Worm (Caenorhabditis elegans) whole organism, young adult: ENCODE measurements around the gene egl-46.

ENCODE experiments used
- F22D6.2 ChIP-seq: sonication (generic microtip); optimal IDR thresholded peaks from 2 replicates; lab custom pipeline; 2016; ENCODE audit warnings: mild to moderate bottlenecking, missing genetic modification characterization, missing compliant biosample characterization
- F37B4.10 ChIP-seq: fragments of 200-800 bp; sonication (Bioruptor generic); IDR thresholded peaks from 2 replicates; pipeline ENCODE4 v1.3.6; 2022; ENCODE audit warnings: missing genetic modification characterization, missing compliant biosample characterization
- T07F8.4 ChIP-seq: sonication (generic microtip); optimal IDR thresholded peaks from 2 replicates; lab custom pipeline; 2016; ENCODE audit warnings: mild to moderate bottlenecking, missing genetic modification characterization, moderate library complexity, missing compliant biosample characterization
- T26A5.8 ChIP-seq: sonication (generic microtip); optimal IDR thresholded peaks from 2 replicates; lab custom pipeline; 2016; ENCODE audit warnings: missing genetic modification characterization, missing compliant biosample characterization
- ama-1 ChIP-seq, 3 experiments: fragments of 150-350 bp in 1 of 3; sonication (generic microtip) in 2 of 3; optimal IDR thresholded peaks; 2 replicates each; lab custom pipeline; 2014 to 2018; ENCODE audit warnings: missing biosample characterization in 2 of 3, missing genetic modification characterization in 2 of 3, missing genetic modification reagents in 2 of 3
- bed-1 ChIP-seq: fragments of 200-800 bp; sonication (Bioruptor generic); IDR thresholded peaks from 2 replicates; pipeline ENCODE4 v1.3.6; 2022; ENCODE audit warnings: missing genetic modification reagents, missing genetic modification characterization, missing compliant biosample characterization
- cebp-1 ChIP-seq, 2 experiments: fragments of 200-800 bp in 1 of 2; sonication (Bioruptor generic) in 1 of 2; sonication (generic microtip) in 1 of 2; IDR thresholded peaks in 1 of 2; optimal IDR thresholded peaks in 1 of 2; 2 replicates each; pipeline versions ENCODE4 v1.3.6 to Lab custom; 2017 to 2022; ENCODE audit warnings: missing compliant biosample characterization in 2 of 2, missing genetic modification characterization in 2 of 2, mild to moderate bottlenecking in 1 of 2, missing genetic modification reagents in 1 of 2, moderate library complexity in 1 of 2
- lsl-1 ChIP-seq: fragments of 200-800 bp; sonication (Bioruptor generic); optimal IDR thresholded peaks from 2 replicates; lab custom pipeline; 2018; ENCODE audit warnings: mild to moderate bottlenecking, missing genetic modification characterization, moderate library complexity, missing compliant biosample characterization
- madf-10 ChIP-seq: sonication (generic microtip); optimal IDR thresholded peaks from 2 replicates; lab custom pipeline; 2016; ENCODE audit warnings: mild to moderate bottlenecking, missing genetic modification characterization, missing compliant biosample characterization
- madf-8 ChIP-seq: fragments of 200-800 bp; sonication (Bioruptor generic); conservative IDR thresholded peaks from 2 replicates; pipeline ENCODE4 v1.3.6; 2022; ENCODE audit warnings: missing genetic modification reagents, missing genetic modification characterization, missing compliant biosample characterization
- rcor-1 ChIP-seq: fragments of 200-800 bp; sonication (Bioruptor generic); IDR thresholded peaks from 2 replicates; pipeline ENCODE4 v1.3.6; 2022; ENCODE audit warnings: missing genetic modification reagents, missing genetic modification characterization, missing compliant biosample characterization
- sea-2 ChIP-seq: fragments of 200-800 bp; sonication (Bioruptor generic); IDR thresholded peaks from 2 replicates; pipeline ENCODE4 v1.3.6; 2022; ENCODE audit warnings: missing genetic modification characterization, missing compliant biosample characterization
- snpc-4 ChIP-seq, 5 experiments: fragments of 150-350 bp in 1 of 5; sonication (generic microtip) in 4 of 5; optimal IDR thresholded peaks; 2 replicates each; lab custom pipeline; 2014 to 2018; ENCODE audit warnings: missing genetic modification characterization in 5 of 5, missing biosample characterization in 3 of 5, antibody characterized with exemption in 2 of 5, mild to moderate bottlenecking in 2 of 5, missing compliant biosample characterization in 2 of 5, missing genotype in 2 of 5, moderate library complexity in 2 of 5, missing genetic modification reagents in 1 of 5
- sptf-2 ChIP-seq: fragments of 200-800 bp; sonication (Bioruptor generic); optimal IDR thresholded peaks from 2 replicates; lab custom pipeline; 2018; ENCODE audit warnings: mild to moderate bottlenecking, missing genetic modification characterization, missing compliant biosample characterization

ce11 chrV:6690075-6690474 lies 8.7 kb upstream of the egl-46 start:
- TF ChIP-seq snpc-4 (GFP tag; optimal IDR thresholded peaks at IDR 0.05; lab: Kevin White, UChicago) = no peak
- no peak for TF ChIP-seq snpc-4 (tag; optimal IDR thresholded peaks at IDR 0.05; lab: Kevin White, UChicago)
- TF ChIP-seq F22D6.2 (tag; lab: Kevin White, UChicago) = no peak
- no peak for TF ChIP-seq T07F8.4
- no peak for TF ChIP-seq rcor-1 (GFP tag; lab: Robert Waterston, UW)
- no peak for TF ChIP-seq ama-1 (optimal IDR thresholded peaks at IDR 0.05; lab: Kevin White, UChicago)
- no peak for TF ChIP-seq ama-1 (GFP tag; optimal IDR thresholded peaks at IDR 0.05; lab: Kevin White, UChicago)
- no peak for TF ChIP-seq sptf-2
- no peak for TF ChIP-seq T26A5.8
- no peak for TF ChIP-seq sea-2
- no peak for TF ChIP-seq F37B4.10 (GFP tag; lab: Robert Waterston, UW)
- TF ChIP-seq cebp-1 (GFP tag; IDR thresholded peaks at IDR 0.05; lab: Robert Waterston, UW) = no peak
- TF ChIP-seq cebp-1 (tag; optimal IDR thresholded peaks at IDR 0.05; lab: Kevin White, UChicago) = no peak
- no peak for TF ChIP-seq madf-10
- TF ChIP-seq lsl-1 = no peak
- no peak for TF ChIP-seq bed-1
- no peak for TF ChIP-seq madf-8
